Worm (Caenorhabditis elegans) whole organism, L1 larva: ENCODE results near the gene C31A11.13.
A peak's percentile ranks its signal among the peaks of the same experiment; 100 is the strongest.

ENCODE experiments used
- C16A3.4 ChIP-seq: fragments of 150-350 bp; optimal IDR thresholded peaks from 2 replicates; lab custom pipeline; 2014; ENCODE audit warnings: missing biosample characterization, missing genetic modification characterization
- C34B4.2 ChIP-seq: sonication (generic microtip); optimal IDR thresholded peaks from 2 replicates; lab custom pipeline; 2017; ENCODE audit warnings: mild to moderate bottlenecking, missing genetic modification characterization, missing compliant biosample characterization
- F16B12.6 ChIP-seq: fragments of 150-350 bp; optimal IDR thresholded peaks from 2 replicates; lab custom pipeline; 2014; ENCODE audit warnings: missing biosample characterization, missing genetic modification characterization
- Y116A8C.19 ChIP-seq: sonication (generic microtip); optimal IDR thresholded peaks from 2 replicates; lab custom pipeline; 2016; ENCODE audit warnings: missing compliant biosample characterization, missing genetic modification characterization, borderline replicate concordance
- blmp-1 ChIP-seq: fragments of 150-350 bp; optimal IDR thresholded peaks from 2 replicates; lab custom pipeline; 2014; ENCODE audit warnings: missing biosample characterization, missing genetic modification characterization
- dsc-1 ChIP-seq: sonication (generic microtip); optimal IDR thresholded peaks from 2 replicates; lab custom pipeline; 2016; ENCODE audit warnings: mild to moderate bottlenecking, missing genetic modification characterization, missing compliant biosample characterization
- efl-1 ChIP-seq, 4 experiments: fragments of 150-350 bp; optimal IDR thresholded peaks in 3 of 4; peaks in 1 of 4; 1 replicate in 1 of 4; 2 replicates in 3 of 4; lab custom pipeline; 2014; ENCODE audit warnings: missing biosample characterization in 2 of 4, missing genetic modification characterization in 2 of 4, missing genetic modification reagents in 2 of 4
- egl-13 ChIP-seq: sonication (generic microtip); optimal IDR thresholded peaks from 2 replicates; lab custom pipeline; 2016; ENCODE audit warnings: missing genotype, missing genetic modification reagents, missing genetic modification characterization, missing compliant biosample characterization
- ets-5 ChIP-seq: fragments of 200-800 bp; sonication (Bioruptor generic); IDR thresholded peaks from 2 replicates; pipeline ENCODE4 v1.3.6; 2022; ENCODE audit warnings: missing genetic modification characterization, missing compliant biosample characterization
- fkh-10 ChIP-seq: sonication (generic microtip); optimal IDR thresholded peaks from 2 replicates; lab custom pipeline; 2017; ENCODE audit warnings: missing biosample characterization, missing genetic modification reagents, missing genetic modification characterization
- fkh-8 ChIP-seq: sonication (generic microtip); optimal IDR thresholded peaks from 2 replicates; lab custom pipeline; 2016; ENCODE audit warnings: mild to moderate bottlenecking, missing genetic modification characterization, missing compliant biosample characterization
- grh-1 ChIP-seq: fragments of 200-800 bp; sonication (Bioruptor generic); IDR thresholded peaks from 2 replicates; pipeline ENCODE4 v1.3.6; 2022; ENCODE audit warnings: missing genetic modification reagents, missing genetic modification characterization, missing compliant biosample characterization
- hlh-4 ChIP-seq: sonication (generic microtip); optimal IDR thresholded peaks from 2 replicates; lab custom pipeline; 2016; ENCODE audit warnings: mild to moderate bottlenecking, missing genetic modification characterization, missing compliant biosample characterization
- isw-1 ChIP-seq: fragments of 200-800 bp; sonication (Bioruptor generic); IDR thresholded peaks from 2 replicates; pipeline ENCODE4 v1.3.6; 2022; ENCODE audit warnings: missing genetic modification characterization, missing compliant biosample characterization
- lin-13 ChIP-seq: fragments of 150-350 bp; optimal IDR thresholded peaks from 2 replicates; lab custom pipeline; 2014; ENCODE audit warnings: missing biosample characterization, missing genetic modification reagents, missing genetic modification characterization
- lir-3 ChIP-seq: sonication (generic microtip); optimal IDR thresholded peaks from 2 replicates; lab custom pipeline; 2016; ENCODE audit warnings: mild to moderate bottlenecking, missing genetic modification characterization, moderate library complexity, missing compliant biosample characterization; ENCODE audit not compliant: poor library complexity
- mab-9 ChIP-seq: fragments of 200-800 bp; sonication (Bioruptor generic); IDR thresholded peaks from 2 replicates; pipeline ENCODE4 v1.3.6; 2022; ENCODE audit warnings: missing genetic modification reagents, missing genetic modification characterization, missing compliant biosample characterization
- mdl-1 ChIP-seq, 2 experiments: fragments of 150-350 bp; optimal IDR thresholded peaks; 2 replicates each; lab custom pipeline; 2014 to 2017; ENCODE audit warnings: missing biosample characterization in 2 of 2, missing genetic modification characterization in 2 of 2, inconsistent platforms in 1 of 2
- mep-1 ChIP-seq: fragments of 150-350 bp; optimal IDR thresholded peaks from 2 replicates; lab custom pipeline; 2014; ENCODE audit warnings: missing biosample characterization, missing genetic modification characterization
- nhr-19 ChIP-seq: fragments of 200-800 bp; sonication (Bioruptor generic); conservative IDR thresholded peaks from 2 replicates; pipeline ENCODE4 v1.3.6; 2022; ENCODE audit warnings: missing genetic modification characterization, missing compliant biosample characterization
- nhr-20 ChIP-seq: sonication (generic microtip); optimal IDR thresholded peaks from 2 replicates; lab custom pipeline; 2016; ENCODE audit warnings: mild to moderate bottlenecking, missing genetic modification characterization, missing compliant biosample characterization
- nhr-237 ChIP-seq: fragments of 150-350 bp; optimal IDR thresholded peaks from 2 replicates; lab custom pipeline; 2014; ENCODE audit warnings: missing biosample characterization, missing genetic modification characterization
- nhr-47 ChIP-seq: sonication (generic microtip); optimal IDR thresholded peaks from 2 replicates; lab custom pipeline; 2016; ENCODE audit warnings: mild to moderate bottlenecking, missing genetic modification characterization, moderate library complexity, missing compliant biosample characterization
- nhr-71 ChIP-seq: sonication (generic microtip); optimal IDR thresholded peaks from 2 replicates; lab custom pipeline; 2016; ENCODE audit warnings: mild to moderate bottlenecking, missing genetic modification characterization, moderate library complexity, missing compliant biosample characterization
- nhr-77 ChIP-seq: fragments of 150-350 bp; optimal IDR thresholded peaks from 2 replicates; lab custom pipeline; 2014; ENCODE audit warnings: missing biosample characterization, missing genetic modification characterization
- nhr-85 ChIP-seq: sonication (generic microtip); peaks from one replicate; lab custom pipeline; 2016; ENCODE audit warnings: missing genetic modification characterization, inconsistent platforms, missing compliant biosample characterization
- nhr-90 ChIP-seq: sonication (generic microtip); optimal IDR thresholded peaks from 2 replicates; lab custom pipeline; 2016; ENCODE audit warnings: mild to moderate bottlenecking, missing genetic modification characterization, missing compliant biosample characterization; ENCODE audit not compliant: poor library complexity
- pqm-1 ChIP-seq: sonication (generic microtip); optimal IDR thresholded peaks from 3 replicates; lab custom pipeline; 2017; ENCODE audit warnings: missing biosample characterization, missing genetic modification characterization
- rnt-1 ChIP-seq: sonication (generic microtip); optimal IDR thresholded peaks from 2 replicates; lab custom pipeline; 2016; ENCODE audit warnings: mild to moderate bottlenecking, missing genetic modification characterization, moderate library complexity, missing compliant biosample characterization
- skn-1 ChIP-seq: fragments of 150-350 bp; optimal IDR thresholded peaks from 2 replicates; lab custom pipeline; 2014; ENCODE audit warnings: missing biosample characterization, missing genetic modification characterization
- snpc-4 ChIP-seq: fragments of 150-350 bp; optimal IDR thresholded peaks from 2 replicates; lab custom pipeline; 2014; ENCODE audit warnings: missing biosample characterization, missing genetic modification characterization
- sptf-1 ChIP-seq: fragments of 150-350 bp; optimal IDR thresholded peaks from 2 replicates; lab custom pipeline; 2014; ENCODE audit warnings: missing biosample characterization, missing genetic modification characterization
- tlp-1 ChIP-seq: fragments of 150-350 bp; optimal IDR thresholded peaks from 2 replicates; lab custom pipeline; 2014; ENCODE audit warnings: missing biosample characterization, missing genetic modification characterization
- unc-130 ChIP-seq: fragments of 150-350 bp; optimal IDR thresholded peaks from 2 replicates; lab custom pipeline; 2017; ENCODE audit warnings: missing biosample characterization, missing genetic modification characterization, inconsistent platforms
- unc-86 ChIP-seq: sonication (generic microtip); optimal IDR thresholded peaks from 2 replicates; lab custom pipeline; 2016; ENCODE audit warnings: missing genetic modification characterization, missing compliant biosample characterization
- ztf-11 ChIP-seq, 2 experiments: sonication (generic microtip); optimal IDR thresholded peaks; 2 replicates each; lab custom pipeline; 2016 to 2017; ENCODE audit warnings: missing genetic modification characterization in 2 of 2, missing biosample characterization in 1 of 2, missing compliant biosample characterization in 1 of 2
- ztf-4 ChIP-seq: fragments of 150-350 bp; optimal IDR thresholded peaks from 2 replicates; lab custom pipeline; 2014; ENCODE audit warnings: missing biosample characterization, missing genetic modification characterization

C31A11.13 gene

ce11 chrV:16309523-16309922 is 7.2 kb upstream of the C31A11.13 start, which contains the start of gene oac-7:
Gene oac-7, plus strand, starts transcription at chrV:16309805.
- TF ChIP-seq egl-13 (tag; lab: Kevin White, UChicago) (no peak), ztf-11 (tag; optimal IDR thresholded peaks at IDR 0.05; lab: Kevin White, UChicago) (no peak), nhr-85 (tag; lab: Kevin White, UChicago) (peak; percentile 45), skn-1 (tag; lab: Kevin White, UChicago) (peak; percentile 5), nhr-237 (tag; lab: Kevin White, UChicago) (no peak), efl-1 (optimal IDR thresholded peaks at IDR 0.05; lab: Kevin White, UChicago) (peak in 1 of 2 experiments; percentile 13), efl-1 (GFP tag; optimal IDR thresholded peaks at IDR 0.05 in 1 of 2; lab: Kevin White, UChicago) (no peak), nhr-77 (tag; lab: Kevin White, UChicago) (no peak), nhr-71 (peak; percentile 66), blmp-1 (tag; lab: Kevin White, UChicago) (peak; percentile 4)

- no peak for TF ChIP-seq nhr-47
- no peak for TF ChIP-seq ztf-4
- no peak for TF ChIP-seq C34B4.2
- no peak for TF ChIP-seq unc-86
- TF ChIP-seq rnt-1 = no peak
- TF ChIP-seq mdl-1 (tag; optimal IDR thresholded peaks at IDR 0.05; lab: Kevin White, UChicago) = no peak
- no peak for TF ChIP-seq skn-1 (tag; lab: Kevin White, UChicago)
- no peak for TF ChIP-seq grh-1 (GFP tag; lab: Robert Waterston, UW)
- TF ChIP-seq hlh-4 (tag; lab: Kevin White, UChicago) = no peak
These were observed 6.0 kb upstream of the C31A11.13 start for ce11 chrV:16308343-16308742.

DNA sequence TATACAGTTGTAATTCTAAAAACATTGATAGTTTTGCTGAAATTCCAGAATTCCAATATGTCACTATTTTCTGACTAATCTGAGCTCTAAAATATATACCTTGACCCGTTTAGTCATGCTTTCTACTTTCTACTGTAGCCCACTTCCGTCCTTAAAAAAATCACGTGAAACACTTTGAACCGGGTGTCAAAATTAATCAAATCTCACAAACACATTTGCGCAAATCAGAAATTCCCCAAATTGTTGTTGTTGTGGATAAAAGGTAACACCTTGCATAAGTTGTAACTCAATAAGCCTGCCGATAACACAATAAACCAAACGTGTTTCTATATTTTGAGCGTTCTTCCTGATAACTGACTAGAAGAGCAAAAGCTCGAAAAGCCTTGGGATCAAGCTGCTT is 4.9 kb upstream of the C31A11.13 start, which contains the start of gene srxa-7:
Gene srxa-7, plus strand, starts transcription at position 301 of the 400 bp plus-strand sequence.
- TF ChIP-seq nhr-90 (no peak), sptf-1 (tag; lab: Kevin White, UChicago) (no peak), blmp-1 (tag; lab: Kevin White, UChicago) (no peak), Y116A8C.19 (tag; lab: Kevin White, UChicago) (no peak), nhr-20 (tag; lab: Kevin White, UChicago) (no peak), C16A3.4 (tag; lab: Kevin White, UChicago) (no peak), unc-130 (tag; lab: Kevin White, UChicago) (no peak), nhr-19 (GFP tag; lab: Robert Waterston, UW) (no peak), ztf-11 (tag; optimal IDR thresholded peaks at IDR 0.05; lab: Kevin White, UChicago) (no peak), dsc-1 (tag; lab: Kevin White, UChicago) (no peak), ets-5 (GFP tag; lab: Robert Waterston, UW) (no peak), tlp-1 (tag; lab: Kevin White, UChicago) (no peak), fkh-10 (no peak)
- TF ChIP-seq, all 84 proteins: peak for 0

DNA sequence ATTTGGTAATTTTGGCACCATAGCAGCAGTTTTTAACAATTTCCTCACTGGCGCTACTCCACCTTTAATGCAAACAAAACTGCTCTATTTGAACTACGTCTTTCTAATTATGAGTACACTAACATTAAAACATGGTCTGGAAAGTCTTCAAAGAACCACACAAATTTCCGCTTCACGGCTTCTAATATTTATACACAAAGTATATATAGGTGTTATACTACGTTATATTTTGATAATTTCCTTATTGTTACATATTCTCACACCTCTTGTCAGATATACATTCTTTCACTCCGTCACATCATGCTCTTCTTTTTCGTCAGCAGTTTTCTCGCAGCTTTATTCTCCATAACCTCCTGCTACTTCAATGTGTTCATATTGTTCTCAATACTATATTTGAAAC is 2.1 kb downstream of the C31A11.13 start, which contains the start of gene srbc-82:
Gene srbc-82, plus strand, starts transcription at position 301 of the 400 bp plus-strand sequence.
- no peak for TF ChIP-seq snpc-4 (tag; lab: Kevin White, UChicago)
- TF ChIP-seq lin-13 (GFP tag; lab: Kevin White, UChicago) = no peak
- TF ChIP-seq mep-1 = no peak
- no peak for TF ChIP-seq dsc-1 (tag; lab: Kevin White, UChicago)
- no peak for TF ChIP-seq pqm-1 (tag; lab: Kevin White, UChicago)
- no peak for TF ChIP-seq isw-1 (GFP tag; lab: Robert Waterston, UW)
- TF ChIP-seq mab-9 = no peak
- no peak for TF ChIP-seq fkh-8 (tag; lab: Kevin White, UChicago)
- TF ChIP-seq lir-3 = no peak
- TF ChIP-seq F16B12.6 (tag; lab: Kevin White, UChicago) = no peak
